Worm (Caenorhabditis elegans): ENCODE results near the gene C48D1.9.

Gene C48D1.9

DNA sequence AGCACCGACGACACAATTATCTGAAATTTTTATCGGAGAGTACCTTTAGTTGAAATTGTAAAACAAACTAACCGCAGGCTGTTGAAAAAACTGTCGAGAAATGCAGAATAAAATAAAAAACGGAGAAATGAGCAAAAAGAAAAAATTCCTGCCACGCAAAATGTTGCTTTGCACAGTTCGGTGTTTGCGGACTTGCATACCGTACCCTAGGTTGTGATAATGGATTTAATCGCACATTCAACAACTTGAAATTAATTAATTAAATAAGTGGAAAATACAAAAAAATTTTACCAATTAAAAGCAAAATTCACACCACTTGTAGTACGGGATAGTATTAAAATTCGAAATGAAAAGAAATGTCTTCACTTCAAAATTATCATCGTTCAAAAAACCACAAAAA lies 21.9 kb upstream of the C48D1.9 start (continued):
- TF ChIP-seq mdl-1 (tag; optimal IDR thresholded peaks at IDR 0.05) (no peak), hlh-4 (tag; optimal IDR thresholded peaks at IDR 0.05) (no peak), lir-3 (tag; optimal IDR thresholded peaks at IDR 0.05; ENCODE audit: poor library complexity) (no peak), elt-2 (tag; optimal IDR thresholded peaks at IDR 0.05) (no peak), nhr-237 (tag; optimal IDR thresholded peaks at IDR 0.05) (no peak), nhr-47 (tag; optimal IDR thresholded peaks at IDR 0.05) (peak; percentile 1), zag-1 (tag; optimal IDR thresholded peaks at IDR 0.05) (no peak), fos-1 (tag; optimal IDR thresholded peaks at IDR 0.05) (no peak), lin-13 (GFP tag; optimal IDR thresholded peaks at IDR 0.05) (no peak), unc-62 (GFP tag; optimal IDR thresholded peaks at IDR 0.05) (no peak), nhr-71 (tag; optimal IDR thresholded peaks at IDR 0.05) (peak; percentile 35), ztf-4 (tag; optimal IDR thresholded peaks at IDR 0.05) (no peak), nhr-90 (tag; optimal IDR thresholded peaks at IDR 0.05; ENCODE audit: poor library complexity) (no peak), ceh-88 (GFP tag; IDR thresholded peaks at IDR 0.05) (no peak), Y116A8C.19 (tag; optimal IDR thresholded peaks at IDR 0.05; ENCODE audit: borderline replicate concordance) (no peak), ets-5 (GFP tag; IDR thresholded peaks at IDR 0.05) (no peak), xbp-1 (tag; optimal IDR thresholded peaks at IDR 0.05) (no peak), aha-1 (tag; optimal IDR thresholded peaks at IDR 0.05) (no peak), rnt-1 (tag; optimal IDR thresholded peaks at IDR 0.05) (no peak), lsy-2 (tag; optimal IDR thresholded peaks at IDR 0.05) (peak; percentile 95 to 99), elt-3 (tag; optimal IDR thresholded peaks at IDR 0.05) (no peak), pax-3 (tag; optimal IDR thresholded peaks at IDR 0.05) (no peak), tbx-2 (tag; optimal IDR thresholded peaks at IDR 0.05) (no peak), swsn-7 (tag; optimal IDR thresholded peaks at IDR 0.05) (peak; percentile 11), lin-15B (tag; optimal IDR thresholded peaks at IDR 0.05) (peak; percentile 39), ceh-63 (GFP tag; optimal IDR thresholded peaks at IDR 0.05) (no peak), hlh-17 (GFP tag; optimal IDR thresholded peaks at IDR 0.05; ENCODE audit: borderline replicate concordance) (no peak), ceh-90 (tag; optimal IDR thresholded peaks at IDR 0.05) (no peak), ama-1 (optimal IDR thresholded peaks at IDR 0.05) (no peak), efl-1 (optimal IDR thresholded peaks at IDR 0.05) (peak; percentile 51 to 59), efl-1 (GFP tag; optimal IDR thresholded peaks at IDR 0.05 in 1 of 2) (peak; percentile 65 to 82), egl-13 (tag; optimal IDR thresholded peaks at IDR 0.05) (no peak), tlp-1 (tag; optimal IDR thresholded peaks at IDR 0.05) (no peak), blmp-1 (tag; optimal IDR thresholded peaks at IDR 0.05) (peak; percentile 63), C04F5.9 (tag; optimal IDR thresholded peaks at IDR 0.05) (no peak), pqm-1 (tag; optimal IDR thresholded peaks at IDR 0.05) (no peak), ces-1 (GFP tag; optimal IDR thresholded peaks at IDR 0.05) (no peak), isw-1 (GFP tag; IDR thresholded peaks at IDR 0.05) (no peak), lin-14 (GFP tag; optimal IDR thresholded peaks at IDR 0.05) (no peak), ceh-82 (tag; optimal IDR thresholded peaks at IDR 0.05) (peak in 1 of 3 experiments; percentile 37), unc-30 (tag; optimal IDR thresholded peaks at IDR 0.05) (no peak), mep-1 (tag; optimal IDR thresholded peaks at IDR 0.05) (peak; percentile 63), unc-130 (tag; optimal IDR thresholded peaks at IDR 0.05) (peak; percentile 79), nhr-11 (tag; optimal IDR thresholded peaks at IDR 0.05) (no peak), zip-4 (GFP tag; optimal IDR thresholded peaks at IDR 0.05) (no peak), mef-2 (tag; optimal IDR thresholded peaks at IDR 0.05) (no peak), fkh-10 (GFP tag; optimal IDR thresholded peaks at IDR 0.05) (no peak), fkh-8 (tag; optimal IDR thresholded peaks at IDR 0.05) (peak; percentile 34), ceh-8 (GFP tag; optimal IDR thresholded peaks at IDR 0.05) (no peak), sptf-1 (tag; optimal IDR thresholded peaks at IDR 0.05) (no peak), vab-15 (tag; optimal IDR thresholded peaks at IDR 0.05) (no peak)
